Fruit fly (Drosophila melanogaster) whole organism, adult: Measurements from ENCODE around the gene Whamy.

ENCODE experiments used
- CG11617 ChIP-seq: fragments of 200-800 bp; sonication (Bioruptor generic); optimal IDR thresholded peaks from 2 replicates; lab custom pipeline; 2017; ENCODE audit warnings: mild to moderate bottlenecking, missing biosample characterization, missing genetic modification reagents, missing genetic modification characterization
- CG12768 ChIP-seq: fragments of 200-800 bp; sonication (Bioruptor generic); optimal IDR thresholded peaks from 2 replicates; lab custom pipeline; 2017; ENCODE audit warnings: missing biosample characterization, missing genetic modification characterization, mild to moderate bottlenecking, moderate library complexity, missing genetic modification reagents
- CG14711 ChIP-seq: fragments of 200-800 bp; sonication (Bioruptor generic); optimal IDR thresholded peaks from 2 replicates; lab custom pipeline; 2018; ENCODE audit warnings: missing biosample characterization, mild to moderate bottlenecking, missing genetic modification characterization, moderate library complexity
- CG1620 ChIP-seq: fragments of 200-800 bp; sonication (Bioruptor generic); optimal IDR thresholded peaks from 2 replicates; lab custom pipeline; 2016; ENCODE audit warnings: missing biosample characterization, missing genetic modification characterization
- CG33017 ChIP-seq: fragments of 200-800 bp; sonication (Bioruptor generic); optimal IDR thresholded peaks from 2 replicates; lab custom pipeline; 2018; ENCODE audit warnings: missing biosample characterization, mild to moderate bottlenecking, missing genetic modification characterization, moderate library complexity
- CG5204 ChIP-seq: fragments of 200-800 bp; sonication (Bioruptor generic); optimal IDR thresholded peaks from 2 replicates; lab custom pipeline; 2016; ENCODE audit warnings: missing biosample characterization, missing genetic modification characterization
- CG7045 ChIP-seq: fragments of 200-800 bp; sonication (Bioruptor generic); optimal IDR thresholded peaks from 2 replicates; lab custom pipeline; 2017; ENCODE audit warnings: missing biosample characterization, mild to moderate bottlenecking, missing genetic modification characterization
- CG7101 ChIP-seq: fragments of 200-800 bp; sonication (Bioruptor generic); optimal IDR thresholded peaks from 2 replicates; lab custom pipeline; 2018; ENCODE audit warnings: missing biosample characterization, mild to moderate bottlenecking, missing genetic modification characterization, moderate library complexity
- Clk ChIP-seq: fragments of 200-800 bp; sonication (Bioruptor generic); optimal IDR thresholded peaks from 2 replicates; lab custom pipeline; 2017; ENCODE audit warnings: missing biosample characterization, missing genetic modification characterization
- Crg-1 ChIP-seq: fragments of 200-800 bp; sonication (Bioruptor generic); optimal IDR thresholded peaks from 2 replicates; lab custom pipeline; 2016; ENCODE audit warnings: missing biosample characterization, missing genetic modification characterization
- Hr96 ChIP-seq: fragments of 200-800 bp; sonication (Bioruptor generic); optimal IDR thresholded peaks from 2 replicates; lab custom pipeline; 2016; ENCODE audit warnings: missing biosample characterization, missing genetic modification characterization
- Mnt ChIP-seq: fragments of 200-800 bp; sonication (Bioruptor generic); optimal IDR thresholded peaks from 2 replicates; lab custom pipeline; 2016; ENCODE audit warnings: missing biosample characterization, mild to moderate bottlenecking, missing genetic modification characterization
- bab1 ChIP-seq: fragments of 200-800 bp; sonication (Bioruptor generic); optimal IDR thresholded peaks from 3 replicates; lab custom pipeline; 2019; ENCODE audit warnings: missing biosample characterization, mild to moderate bottlenecking, missing genetic modification characterization, moderate library complexity
- cic ChIP-seq: fragments of 200-800 bp; sonication (Bioruptor generic); optimal IDR thresholded peaks from 2 replicates; lab custom pipeline; 2017; ENCODE audit warnings: missing biosample characterization, mild to moderate bottlenecking, missing genetic modification characterization, moderate library complexity
- cnc ChIP-seq, 2 experiments: fragments of >200 bp; optimal IDR thresholded peaks; 2 replicates each; lab custom pipeline; 2017
- kay ChIP-seq: fragments of 200-800 bp; sonication (Bioruptor generic); peaks from one replicate; lab custom pipeline; 2016; ENCODE audit warnings: missing biosample characterization, missing genetic modification characterization, borderline replicate concordance
- ovo ChIP-seq: fragments of 200-800 bp; sonication (Bioruptor generic); optimal IDR thresholded peaks from 2 replicates; lab custom pipeline; 2016; ENCODE audit warnings: missing biosample characterization, missing genetic modification characterization
- pad ChIP-seq: fragments of 200-800 bp; sonication (Bioruptor generic); optimal IDR thresholded peaks from 3 replicates; lab custom pipeline; 2017; ENCODE audit warnings: missing biosample characterization, missing genetic modification characterization, mild to moderate bottlenecking, moderate library complexity, missing genetic modification reagents
- tj ChIP-seq: fragments of 200-800 bp; sonication (Bioruptor generic); optimal IDR thresholded peaks from 3 replicates; lab custom pipeline; 2017; ENCODE audit warnings: missing biosample characterization, mild to moderate bottlenecking, missing genetic modification characterization, moderate library complexity
- toe ChIP-seq: fragments of 200-800 bp; sonication (Bioruptor generic); optimal IDR thresholded peaks from 2 replicates; lab custom pipeline; 2016; ENCODE audit warnings: missing biosample characterization, missing genetic modification characterization

Whamy gene

dm6 chr3R:9774147-9774546 is at the start of gene Whamy:
TSS of gene Whamy (minus strand) at chr3R:9774419.
- TF ChIP-seq CG11617 (GFP tag; lab: Kevin White, UChicago) (no peak), CG33017 (peak; percentile 12), CG7101 (tag; lab: Kevin White, UChicago) (no peak), CG12768 (peak; percentile 5), CG7045 (GFP tag; lab: Kevin White, UChicago) (no peak), cic (GFP tag; lab: Kevin White, UChicago) (peak; percentile 92), tj (GFP tag; lab: Kevin White, UChicago) (no peak), Clk (GFP tag; lab: Kevin White, UChicago) (no peak), Crg-1 (GFP tag; lab: Kevin White, UChicago) (no peak), Mnt (GFP tag; lab: Kevin White, UChicago) (peak; percentile 36)

dm6 chr3R:9823723-9824122 is 49.5 kb upstream of the Whamy start, which contains the start of gene CG34302:
TSS of gene CG34302 (minus strand) at chr3R:9823823.
- TF ChIP-seq cic (GFP tag; lab: Kevin White, UChicago) = no peak
- TF ChIP-seq ovo = no peak
- TF ChIP-seq bab1 = no peak
- TF ChIP-seq CG33017 = no peak
- TF ChIP-seq Crg-1 (GFP tag; lab: Kevin White, UChicago) = no peak
- TF ChIP-seq CG11617 (GFP tag; lab: Kevin White, UChicago) = no peak
- TF ChIP-seq cnc (optimal IDR thresholded peaks at IDR 0.05; lab: Kevin White, UChicago) = no peak
- no peak for TF ChIP-seq CG12768
- TF ChIP-seq Mnt (GFP tag; lab: Kevin White, UChicago) = no peak
- TF ChIP-seq pad (GFP tag; lab: Kevin White, UChicago) = no peak
- TF ChIP-seq Hr96 (GFP tag; lab: Kevin White, UChicago) = no peak
- TF ChIP-seq CG5204 (GFP tag; lab: Kevin White, UChicago) = no peak
- TF ChIP-seq CG14711 (tag; lab: Kevin White, UChicago) = no peak
- no peak for TF ChIP-seq kay (GFP tag; lab: Kevin White, UChicago)

- TF ChIP-seq CG33017 (no peak), CG1620 (GFP tag; lab: Kevin White, UChicago) (no peak), bab1 (no peak), cic (GFP tag; lab: Kevin White, UChicago) (no peak), cnc (optimal IDR thresholded peaks at IDR 0.05; lab: Kevin White, UChicago) (no peak), CG7045 (GFP tag; lab: Kevin White, UChicago) (no peak), CG7101 (tag; lab: Kevin White, UChicago) (no peak), Clk (GFP tag; lab: Kevin White, UChicago) (no peak), pad (GFP tag; lab: Kevin White, UChicago) (no peak), CG11617 (GFP tag; lab: Kevin White, UChicago) (no peak), CG12768 (no peak), Mnt (GFP tag; lab: Kevin White, UChicago) (no peak), Hr96 (GFP tag; lab: Kevin White, UChicago) (no peak), Crg-1 (GFP tag; lab: Kevin White, UChicago) (no peak), toe (GFP tag; lab: Kevin White, UChicago) (no peak)
Observed at dm6 chr3R:9821091-9821490, 46.9 kb upstream of the Whamy start, which contains the start of gene CG42857. TSS of gene CG42857 (minus strand) at chr3R:9821191.

dm6 chr3R:9819777-9820176 is 45.6 kb upstream of the Whamy start, which contains the start of gene CG9458:
TSS of gene CG9458 (minus strand) at chr3R:9819877.
- TF ChIP-seq toe (GFP tag; lab: Kevin White, UChicago) = no peak
- TF ChIP-seq CG7101 (tag; lab: Kevin White, UChicago) = no peak
- no peak for TF ChIP-seq pad (GFP tag; lab: Kevin White, UChicago)
- no peak for TF ChIP-seq kay (GFP tag; lab: Kevin White, UChicago)
- no peak for TF ChIP-seq CG7045 (GFP tag; lab: Kevin White, UChicago)
- TF ChIP-seq CG14711 (tag; lab: Kevin White, UChicago) = no peak

- TF ChIP-seq bab1 = no peak
- TF ChIP-seq CG7101 (tag; lab: Kevin White, UChicago) = no peak
- TF ChIP-seq CG7045 (GFP tag; lab: Kevin White, UChicago) = no peak
- no peak for TF ChIP-seq Crg-1 (GFP tag; lab: Kevin White, UChicago)
- TF ChIP-seq CG1620 (GFP tag; lab: Kevin White, UChicago) = no peak
- TF ChIP-seq CG33017 = no peak
Observed at dm6 chr3R:9818295-9818694, 44.1 kb upstream of the Whamy start, which contains the start of gene CG9459. TSS of gene CG9459 (minus strand) at chr3R:9818395.

- no peak for TF ChIP-seq toe (GFP tag; lab: Kevin White, UChicago)
- TF ChIP-seq CG12768 = no peak
- TF ChIP-seq CG33017 = no peak
- TF ChIP-seq kay (GFP tag; lab: Kevin White, UChicago) = no peak
- TF ChIP-seq CG7045 (GFP tag; lab: Kevin White, UChicago) = no peak
- TF ChIP-seq Clk (GFP tag; lab: Kevin White, UChicago) = no peak
- TF ChIP-seq CG11617 (GFP tag; lab: Kevin White, UChicago) = no peak
- TF ChIP-seq CG14711 (tag; lab: Kevin White, UChicago) = no peak
- no peak for TF ChIP-seq bab1
- TF ChIP-seq Crg-1 (GFP tag; lab: Kevin White, UChicago) = no peak
- no peak for TF ChIP-seq CG7101 (tag; lab: Kevin White, UChicago)
- no peak for TF ChIP-seq CG1620 (GFP tag; lab: Kevin White, UChicago)
- no peak for TF ChIP-seq Hr96 (GFP tag; lab: Kevin White, UChicago)
- TF ChIP-seq pad (GFP tag; lab: Kevin White, UChicago) = no peak
- no peak for TF ChIP-seq tj (GFP tag; lab: Kevin White, UChicago)
- TF ChIP-seq Mnt (GFP tag; lab: Kevin White, UChicago) = no peak
Observed at dm6 chr3R:9816879-9817278, 42.7 kb upstream of the Whamy start, which contains the start of gene CG16904. TSS of gene CG16904 (minus strand) at chr3R:9816979.
